Worm (Caenorhabditis elegans) whole organism, late embryonic: ENCODE results near the gene B0218.5.

Experiments used
- ceh-24 ChIP-seq: sonication (generic microtip); optimal IDR thresholded peaks from 2 replicates; lab custom pipeline; 2016; ENCODE audit warnings: mild to moderate bottlenecking, missing genetic modification characterization, missing compliant biosample characterization
- ceh-34 ChIP-seq: sonication (generic microtip); optimal IDR thresholded peaks from 2 replicates; lab custom pipeline; 2016; ENCODE audit warnings: mild to moderate bottlenecking, missing genetic modification characterization, missing compliant biosample characterization
- ceh-9 ChIP-seq: sonication (generic microtip); optimal IDR thresholded peaks from 2 replicates; lab custom pipeline; 2016; ENCODE audit warnings: mild to moderate bottlenecking, missing genetic modification characterization, inconsistent platforms, missing compliant biosample characterization
- dve-1 ChIP-seq: sonication (generic microtip); optimal IDR thresholded peaks from 2 replicates; lab custom pipeline; 2017; ENCODE audit warnings: antibody characterized with exemption, mild to moderate bottlenecking, missing genetic modification characterization, missing compliant biosample characterization
- eyg-1 ChIP-seq: sonication (generic microtip); optimal IDR thresholded peaks from 2 replicates; lab custom pipeline; 2016; ENCODE audit warnings: missing genotype, missing genetic modification characterization, missing compliant biosample characterization
- hlh-8 ChIP-seq: sonication (generic microtip); optimal IDR thresholded peaks from 2 replicates; lab custom pipeline; 2016; ENCODE audit warnings: missing genotype, missing genetic modification characterization, missing compliant biosample characterization
- nhr-11 ChIP-seq: fragments of 150-350 bp; optimal IDR thresholded peaks from 2 replicates; lab custom pipeline; 2014; ENCODE audit warnings: missing biosample characterization, missing genetic modification characterization
- odd-2 ChIP-seq: sonication (generic microtip); optimal IDR thresholded peaks from 2 replicates; lab custom pipeline; 2017; ENCODE audit warnings: antibody characterized with exemption, mild to moderate bottlenecking, missing genetic modification characterization, missing compliant biosample characterization
- pha-4 ChIP-seq: fragments of 150-350 bp; optimal IDR thresholded peaks from 2 replicates; lab custom pipeline; 2018; ENCODE audit warnings: missing biosample characterization, missing genetic modification reagents, missing genetic modification characterization
- sox-2 ChIP-seq: fragments of 200-800 bp; sonication (Bioruptor generic); IDR thresholded peaks from 2 replicates; pipeline ENCODE4 v1.3.6; 2022; ENCODE audit warnings: missing genetic modification reagents, missing genetic modification characterization, missing compliant biosample characterization

- TF ChIP-seq ceh-34 (tag; lab: Kevin White, UChicago) (no peak), ceh-24 (no peak), eyg-1 (tag; lab: Kevin White, UChicago) (no peak), pha-4 (tag; lab: Kevin White, UChicago) (no peak), dve-1 (tag; lab: Kevin White, UChicago) (no peak), nhr-11 (tag; lab: Kevin White, UChicago) (no peak), sox-2 (GFP tag; lab: Robert Waterston, UW) (no peak), ceh-9 (no peak), odd-2 (no peak), hlh-8 (tag; lab: Kevin White, UChicago) (no peak)
Measured at ce11 chrIV:8118790-8119189, 38.3 kb downstream of the B0218.5 start, which contains the start of gene F42G8.8.
